Fruit fly (Drosophila melanogaster) whole organism: ENCODE data around the gene CG15308.

Source experiments
- CG8478 ChIP-seq: fragments of >200 bp; optimal IDR thresholded peaks from 2 replicates; lab custom pipeline; 2018; ENCODE audit warnings: inconsistent platforms
- Dll ChIP-seq: fragments of >200 bp; optimal IDR thresholded peaks from 2 replicates; lab custom pipeline; 2017
- EcR ChIP-seq, 2 experiments: fragments of >200 bp; optimal IDR thresholded peaks; 2 replicates each; lab custom pipeline; 2017; ENCODE audit warnings: missing biosample characterization in 2 of 2, missing genetic modification characterization in 2 of 2, missing genetic modification reagents in 2 of 2
- pan ChIP-seq: fragments of >200 bp; optimal IDR thresholded peaks from 2 replicates; lab custom pipeline; 2017
- psq ChIP-seq: fragments of >200 bp; optimal IDR thresholded peaks from 2 replicates; lab custom pipeline; 2017
- usp ChIP-seq: fragments of >200 bp; optimal IDR thresholded peaks from 2 replicates; lab custom pipeline; 2017; ENCODE audit warnings: missing biosample characterization, missing genetic modification characterization, mixed read lengths

DNA sequence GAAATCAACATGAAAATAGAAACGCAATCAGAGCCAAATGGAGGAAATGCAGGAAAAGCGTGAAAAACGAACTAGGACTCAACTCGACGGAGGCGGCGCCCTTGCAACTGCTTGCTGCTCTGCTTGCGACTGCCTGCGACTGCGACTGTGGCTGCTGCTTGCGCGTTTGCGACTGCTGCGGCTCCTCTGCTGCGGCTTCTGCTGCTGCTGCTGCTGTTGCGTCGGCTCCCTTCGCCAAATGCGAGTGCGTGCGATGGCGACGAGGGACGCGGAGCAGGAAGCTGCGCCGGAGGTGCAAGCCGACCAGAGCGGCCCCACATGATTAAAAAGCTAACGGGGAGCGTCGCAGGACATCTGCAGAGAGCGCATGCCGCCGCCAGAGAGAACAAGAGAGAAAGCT, 42.2 kb upstream of the CG15308 start:
- TF ChIP-seq pan (lab: Kevin White, UChicago) = no peak
- no peak for TF ChIP-seq psq
- no peak for TF ChIP-seq usp (GFP tag; lab: Kevin White, UChicago)
- TF ChIP-seq Dll = no peak
- TF ChIP-seq CG8478 (lab: Kevin White, UChicago) = no peak
- no peak for TF ChIP-seq EcR (GFP tag; optimal IDR thresholded peaks at IDR 0.05; lab: Kevin White, UChicago)
